Fruit fly (Drosophila melanogaster) whole organism, embryonic: Measurements from ENCODE around the gene ImpE1.
A peak's percentile ranks its signal among the peaks of the same experiment; 100 is the strongest.

Source experiments
- Bgb ChIP-seq: fragments of 200-800 bp; sonication (Bioruptor generic); IDR thresholded peaks from 2 replicates; pipeline ENCODE4 v1.3.6; 2022; ENCODE audit warnings: missing biosample characterization, missing genetic modification characterization; ENCODE audit not compliant: partially characterized antibody
- CG10431 ChIP-seq: fragments of 200-800 bp; sonication (Bioruptor generic); optimal IDR thresholded peaks from 3 replicates; lab custom pipeline; 2018; ENCODE audit warnings: missing biosample characterization, mild to moderate bottlenecking, missing genetic modification characterization
- CG11504 ChIP-seq: fragments of 200-800 bp; sonication (Bioruptor generic); optimal IDR thresholded peaks from 3 replicates; lab custom pipeline; 2019; ENCODE audit warnings: missing biosample characterization, mild to moderate bottlenecking, missing genetic modification characterization, moderate library complexity
- CG12155 ChIP-seq: fragments of 200-800 bp; sonication (Bioruptor generic); optimal IDR thresholded peaks from 3 replicates; lab custom pipeline; 2016; ENCODE audit warnings: missing biosample characterization, missing genetic modification characterization
- CG12236 ChIP-seq: fragments of 200-800 bp; sonication (Bioruptor generic); optimal IDR thresholded peaks from 2 replicates; lab custom pipeline; 2016; ENCODE audit warnings: missing biosample characterization, missing genetic modification characterization
- CG1603 ChIP-seq: fragments of 200-800 bp; sonication (Bioruptor generic); optimal IDR thresholded peaks from 2 replicates; lab custom pipeline; 2019; ENCODE audit warnings: missing biosample characterization, mild to moderate bottlenecking, missing genetic modification characterization, moderate library complexity
- CG17385 ChIP-seq: fragments of 200-800 bp; sonication (Bioruptor generic); optimal IDR thresholded peaks from 3 replicates; lab custom pipeline; 2018; ENCODE audit warnings: missing biosample characterization, mild to moderate bottlenecking, missing genetic modification characterization
- CG1832 ChIP-seq: fragments of 200-800 bp; sonication (Bioruptor generic); optimal IDR thresholded peaks from 2 replicates; lab custom pipeline; 2017; ENCODE audit warnings: missing biosample characterization, mild to moderate bottlenecking, missing genetic modification characterization, inconsistent platforms
- CG2712 ChIP-seq: fragments of 200-800 bp; optimal IDR thresholded peaks from 3 replicates; lab custom pipeline; 2019; ENCODE audit warnings: missing biosample characterization, mild to moderate bottlenecking, missing genetic modification characterization, moderate library complexity
- CG4617 ChIP-seq: fragments of 200-800 bp; sonication (Bioruptor generic); optimal IDR thresholded peaks from 3 replicates; lab custom pipeline; 2016; ENCODE audit warnings: missing biosample characterization, missing genetic modification characterization, borderline replicate concordance
- CG6654 ChIP-seq: fragments of 200-800 bp; sonication (Bioruptor generic); optimal IDR thresholded peaks from 2 replicates; lab custom pipeline; 2017; ENCODE audit warnings: missing biosample characterization, mild to moderate bottlenecking, missing genetic modification characterization
- CG6765 ChIP-seq: fragments of 200-800 bp; sonication (Bioruptor generic); optimal IDR thresholded peaks from 3 replicates; lab custom pipeline; 2017; ENCODE audit warnings: missing biosample characterization, mild to moderate bottlenecking, missing genetic modification characterization
- CG7372 ChIP-seq: fragments of 200-800 bp; sonication (Bioruptor generic); IDR thresholded peaks from 2 replicates; pipeline ENCODE4 v1.3.6; 2022; ENCODE audit warnings: missing biosample characterization, missing genetic modification characterization
- CG8281 ChIP-seq: fragments of 200-800 bp; sonication (Bioruptor generic); optimal IDR thresholded peaks from 2 replicates; lab custom pipeline; 2018; ENCODE audit warnings: missing biosample characterization, mild to moderate bottlenecking, missing genetic modification characterization, moderate library complexity
- CG9437 ChIP-seq: fragments of 200-800 bp; sonication (Bioruptor generic); optimal IDR thresholded peaks from 2 replicates; lab custom pipeline; 2018; ENCODE audit warnings: missing biosample characterization, mild to moderate bottlenecking, missing genetic modification characterization
- Camta ChIP-seq: fragments of 200-800 bp; sonication (Bioruptor generic); optimal IDR thresholded peaks from 2 replicates; lab custom pipeline; 2016; ENCODE audit warnings: missing biosample characterization, missing genetic modification characterization
- D19B ChIP-seq: fragments of 200-800 bp; sonication (Bioruptor generic); optimal IDR thresholded peaks from 2 replicates; lab custom pipeline; 2017; ENCODE audit warnings: missing biosample characterization, mild to moderate bottlenecking, missing genetic modification characterization
- Drgx ChIP-seq: fragments of 200-800 bp; sonication (Bioruptor generic); IDR thresholded peaks from 2 replicates; pipeline ENCODE4 v1.3.6; 2022; ENCODE audit warnings: missing biosample characterization, missing genetic modification characterization
- Elba2 ChIP-seq: fragments of 200-800 bp; sonication (Bioruptor generic); optimal IDR thresholded peaks from 3 replicates; lab custom pipeline; 2016; ENCODE audit warnings: missing biosample characterization, missing genetic modification characterization
- Fer2 ChIP-seq: fragments of 200-800 bp; sonication (Bioruptor generic); optimal IDR thresholded peaks from 2 replicates; lab custom pipeline; 2018; ENCODE audit warnings: missing biosample characterization, mild to moderate bottlenecking, missing genetic modification characterization, moderate library complexity
- MTF-1 ChIP-seq: fragments of 200-800 bp; sonication (Bioruptor generic); optimal IDR thresholded peaks from 2 replicates; lab custom pipeline; 2018; ENCODE audit warnings: missing biosample characterization, mild to moderate bottlenecking, missing genetic modification characterization, borderline replicate concordance
- Mes4 ChIP-seq: fragments of 200-800 bp; sonication (Bioruptor generic); optimal IDR thresholded peaks from 2 replicates; lab custom pipeline; 2016; ENCODE audit warnings: missing biosample characterization, missing genetic modification characterization
- Mrtf ChIP-seq: fragments of 200-800 bp; sonication (Bioruptor generic); IDR thresholded peaks from 3 replicates; pipeline ENCODE4 v1.3.6; 2022; ENCODE audit warnings: missing biosample characterization, missing genetic modification characterization
- Sox100B ChIP-seq: fragments of 200-800 bp; sonication (Bioruptor generic); optimal IDR thresholded peaks from 3 replicates; lab custom pipeline; 2018; ENCODE audit warnings: missing biosample characterization, mild to moderate bottlenecking, missing genetic modification characterization
- Sox102F ChIP-seq: fragments of 200-800 bp; sonication (Bioruptor generic); optimal IDR thresholded peaks from 2 replicates; lab custom pipeline; 2018; ENCODE audit warnings: missing biosample characterization, mild to moderate bottlenecking, missing genetic modification characterization, moderate library complexity
- Sry-β ChIP-seq: fragments of 200-800 bp; sonication (Bioruptor generic); optimal IDR thresholded peaks from 2 replicates; lab custom pipeline; 2018; ENCODE audit warnings: missing biosample characterization, mild to moderate bottlenecking, missing genetic modification characterization, moderate library complexity
- TFAM ChIP-seq: fragments of 200-800 bp; sonication (Bioruptor generic); optimal IDR thresholded peaks from 2 replicates; lab custom pipeline; 2017; ENCODE audit warnings: missing biosample characterization, missing genetic modification characterization, inconsistent platforms
- ab ChIP-seq: fragments of 200-800 bp; sonication (Bioruptor generic); optimal IDR thresholded peaks from 2 replicates; lab custom pipeline; 2016; ENCODE audit warnings: missing biosample characterization, missing genetic modification characterization
- bowl ChIP-seq: fragments of 200-800 bp; sonication (Bioruptor generic); IDR thresholded peaks from 2 replicates; pipeline ENCODE4 v1.3.6; 2022; ENCODE audit warnings: missing biosample characterization, missing genetic modification characterization
- chif ChIP-seq, 2 experiments: fragments of 200-800 bp; sonication (Bioruptor generic); optimal IDR thresholded peaks; 3 replicates each; lab custom pipeline; 2016; ENCODE audit warnings: missing biosample characterization in 2 of 2, missing genetic modification characterization in 2 of 2
- chinmo ChIP-seq: fragments of 200-800 bp; sonication (Bioruptor generic); IDR thresholded peaks from 4 replicates; pipeline ENCODE4 v1.3.6; 2022; ENCODE audit warnings: missing biosample characterization, missing genetic modification characterization; ENCODE audit not compliant: partially characterized antibody
- dpn ChIP-seq, 2 experiments: fragments of 200-800 bp; sonication (Bioruptor generic); optimal IDR thresholded peaks; 3 replicates each; lab custom pipeline; 2016; ENCODE audit warnings: missing biosample characterization in 2 of 2, missing genetic modification characterization in 2 of 2
- exex ChIP-seq: fragments of 200-800 bp; sonication (Bioruptor generic); optimal IDR thresholded peaks from 4 replicates; lab custom pipeline; 2018; ENCODE audit warnings: missing biosample characterization, mild to moderate bottlenecking, missing genetic modification characterization, moderate library complexity
- fu2 ChIP-seq: fragments of 200-800 bp; sonication (Bioruptor generic); optimal IDR thresholded peaks from 2 replicates; lab custom pipeline; 2016; ENCODE audit warnings: missing biosample characterization, missing genetic modification characterization
- gem ChIP-seq: fragments of 200-800 bp; sonication (Bioruptor generic); optimal IDR thresholded peaks from 2 replicates; lab custom pipeline; 2019; ENCODE audit warnings: missing biosample characterization, mild to moderate bottlenecking, missing genetic modification characterization, moderate library complexity
- klu ChIP-seq: fragments of 200-800 bp; sonication (Bioruptor generic); IDR thresholded peaks from 2 replicates; pipeline ENCODE4 v1.3.6; 2022; ENCODE audit warnings: missing biosample characterization, missing genetic modification characterization
- lola ChIP-seq, 3 experiments: fragments of >200 bp in 2 of 3; fragments of 200-800 bp in 1 of 3; sonication (Bioruptor generic) in 1 of 3; optimal IDR thresholded peaks; 2 replicates each; lab custom pipeline; 2017 to 2019; ENCODE audit warnings: missing biosample characterization in 3 of 3, missing genetic modification characterization in 3 of 3, mild to moderate bottlenecking in 1 of 3, moderate library complexity in 1 of 3
- maf-S ChIP-seq: fragments of 200-800 bp; sonication (Bioruptor generic); optimal IDR thresholded peaks from 2 replicates; lab custom pipeline; 2016; ENCODE audit warnings: missing biosample characterization, missing genetic modification characterization
- pnt ChIP-seq: fragments of 200-800 bp; sonication (Bioruptor generic); optimal IDR thresholded peaks from 3 replicates; lab custom pipeline; 2016; ENCODE audit warnings: missing biosample characterization, missing genetic modification characterization
- stwl ChIP-seq: fragments of 200-800 bp; sonication (Bioruptor generic); optimal IDR thresholded peaks from 3 replicates; lab custom pipeline; 2018; ENCODE audit warnings: missing biosample characterization, mild to moderate bottlenecking, missing genetic modification characterization, moderate library complexity
- sug ChIP-seq: fragments of 200-800 bp; optimal IDR thresholded peaks from 2 replicates; lab custom pipeline; 2019; ENCODE audit warnings: missing biosample characterization, mild to moderate bottlenecking, missing genetic modification characterization, moderate library complexity
- wor ChIP-seq: fragments of 200-800 bp; sonication (Bioruptor generic); IDR thresholded peaks from 2 replicates; pipeline ENCODE4 v1.3.6; 2022; ENCODE audit warnings: missing biosample characterization, missing genetic modification characterization
- zf30C ChIP-seq: fragments of 200-800 bp; sonication (Bioruptor generic); optimal IDR thresholded peaks from 3 replicates; lab custom pipeline; 2018; ENCODE audit warnings: missing biosample characterization, mild to moderate bottlenecking, missing genetic modification characterization

ImpE1 gene

dm6 chr3L:8328283-8328682 lies 43.9 kb upstream of the ImpE1 start, which contains the start of gene CG34462:
CG34462 (plus strand) TSS chr3L:8328583.
- no peak for TF ChIP-seq Mrtf (GFP tag; lab: Robert Waterston, UW)
- TF ChIP-seq CG12236 (GFP tag; lab: Kevin White, UChicago), result no peak
- no peak for TF ChIP-seq CG2712
- TF ChIP-seq exex (tag; lab: Kevin White, UChicago), result no peak
- no peak for TF ChIP-seq ab
- no peak for TF ChIP-seq CG1832 (GFP tag; lab: Kevin White, UChicago)
- TF ChIP-seq gem (tag; lab: Kevin White, UChicago), result no peak
- TF ChIP-seq CG6654, result no peak
- no peak for TF ChIP-seq klu
- TF ChIP-seq fu2, result no peak
- no peak for TF ChIP-seq CG12155
- TF ChIP-seq Camta, result no peak
- no peak for TF ChIP-seq bowl (GFP tag; lab: Robert Waterston, UW)
- TF ChIP-seq sug, result no peak
- TF ChIP-seq stwl (tag; lab: Kevin White, UChicago), result no peak
- no peak for TF ChIP-seq maf-S (GFP tag; lab: Kevin White, UChicago)

- TF ChIP-seq CG8281, result no peak
- 0 out of 2 replicates have a peak, but pooled peaks have one; percentile 25 for TF ChIP-seq Bgb (GFP tag; lab: Robert Waterston, UW)
- TF ChIP-seq MTF-1 (GFP tag; lab: Kevin White, UChicago), result no peak
- TF ChIP-seq Elba2, result no peak
- peak in 1 of 3 experiments; percentile 76 for TF ChIP-seq lola (GFP tag; optimal IDR thresholded peaks at IDR 0.05; lab: Kevin White, UChicago)
- TF ChIP-seq Fer2 (tag; lab: Kevin White, UChicago), result no peak
- 0 out of 4 replicates have a peak, but pooled peaks have one; percentile 41 for TF ChIP-seq chinmo (GFP tag; lab: Robert Waterston, UW)
- no peak for TF ChIP-seq wor (GFP tag; lab: Robert Waterston, UW)
These were observed 43.2 kb upstream of the ImpE1 start for dm6 chr3L:8329005-8329404.

DNA sequence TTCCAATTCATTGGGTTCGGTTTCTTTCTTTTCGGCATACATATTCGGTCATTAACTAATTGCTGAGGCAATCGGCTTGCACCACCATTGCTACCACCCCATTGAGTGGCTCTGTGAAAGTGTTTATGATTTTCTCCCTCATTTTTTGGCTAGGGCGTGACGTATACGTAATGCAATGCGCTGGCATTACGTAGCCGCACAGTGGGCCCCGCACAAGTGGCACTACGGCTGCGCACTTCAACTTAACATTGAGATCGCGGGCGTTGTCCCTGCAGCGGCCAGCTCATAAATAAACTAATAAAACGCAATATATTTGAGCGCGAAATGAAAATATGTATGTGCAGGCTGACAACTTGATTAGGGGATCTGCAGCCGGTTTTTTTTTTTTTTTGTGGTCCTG lies 40.8 kb upstream of the ImpE1 start:
- TF ChIP-seq CG6765 (GFP tag; lab: Kevin White, UChicago) (no peak), CG7372 (GFP tag; lab: Robert Waterston, UW) (peak; percentile 80), CG9437 (GFP tag; lab: Kevin White, UChicago) (peak; percentile 65)

DNA sequence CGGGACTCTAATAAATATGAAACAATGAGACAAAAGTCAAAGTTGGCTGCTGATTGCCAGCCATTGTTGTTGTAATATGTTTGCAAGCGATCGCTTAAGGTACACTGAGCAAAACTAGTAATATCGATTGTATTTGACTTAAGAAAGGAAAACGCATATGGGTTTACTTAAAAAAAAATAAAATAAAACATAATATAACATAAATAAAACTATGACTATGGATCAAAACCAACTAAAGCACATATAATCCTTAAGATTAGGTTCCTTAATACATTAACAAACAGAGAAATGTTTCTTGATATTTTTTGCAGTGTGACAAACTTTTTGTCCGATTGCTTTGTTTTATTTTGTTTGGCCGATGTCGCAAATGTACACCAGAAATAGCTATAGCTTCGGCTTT lies 38.6 kb upstream of the ImpE1 start:
- no peak for TF ChIP-seq chif (GFP tag; optimal IDR thresholded peaks at IDR 0.05; lab: Kevin White, UChicago)
- TF ChIP-seq CG4617, result no peak
- peak; percentile 29; the same call in 1 of the 2 replicates for TF ChIP-seq Drgx
- TF ChIP-seq pnt (GFP tag; lab: Kevin White, UChicago), result no peak
- no peak for TF ChIP-seq dpn (GFP tag; optimal IDR thresholded peaks at IDR 0.05; lab: Kevin White, UChicago)

- TF ChIP-seq Sox102F (GFP tag; lab: Kevin White, UChicago) (peak; percentile 16), Sox100B (no peak), D19B (GFP tag; lab: Kevin White, UChicago) (no peak), CG17385 (no peak), zf30C (no peak), CG10431 (GFP tag; lab: Kevin White, UChicago) (no peak), CG1603 (tag; lab: Kevin White, UChicago) (peak; percentile 13), Mes4 (GFP tag; lab: Kevin White, UChicago) (no peak), TFAM (GFP tag; lab: Kevin White, UChicago) (no peak), Sry-β (GFP tag; lab: Kevin White, UChicago) (no peak), CG11504 (tag; lab: Kevin White, UChicago) (no peak), pnt (GFP tag; lab: Kevin White, UChicago) (no peak)
These were observed 37.9 kb upstream of the ImpE1 start for dm6 chr3L:8334338-8334737.
